Worm (Caenorhabditis elegans): ENCODE results near the gene ran-5.

The ran-5 gene

ce11 chrII:6050120-6050519, 2.2 kb downstream of the ran-5 start, which contains the start of gene gldc-1:
Gene gldc-1 (plus strand): TSS chrII:6050420.
- TF ChIP-seq drap-1 (GFP tag; optimal IDR thresholded peaks at IDR 0.05) (no peak), unc-120 (tag; optimal IDR thresholded peaks at IDR 0.05; ENCODE audit: poor library complexity, severe bottlenecking) (no peak), snpc-4 (tag; optimal IDR thresholded peaks at IDR 0.05) (no peak), unc-39 (tag; optimal IDR thresholded peaks at IDR 0.05) (no peak), ces-1 (GFP tag; optimal IDR thresholded peaks at IDR 0.05) (no peak), ztf-11 (tag; optimal IDR thresholded peaks at IDR 0.05) (no peak), mep-1 (tag; optimal IDR thresholded peaks at IDR 0.05) (no peak), M03D4.4 (tag; optimal IDR thresholded peaks at IDR 0.05) (no peak), nhr-28 (tag; optimal IDR thresholded peaks at IDR 0.05) (no peak), cnd-1 (tag; optimal IDR thresholded peaks at IDR 0.05) (no peak), bed-3 (GFP tag; optimal IDR thresholded peaks at IDR 0.05) (no peak)

- TF ChIP-seq ztf-11 (tag; optimal IDR thresholded peaks at IDR 0.05) (no peak), blmp-1 (tag; optimal IDR thresholded peaks at IDR 0.05) (no peak), M03D4.4 (tag; optimal IDR thresholded peaks at IDR 0.05) (no peak), lin-32 (GFP tag; optimal IDR thresholded peaks at IDR 0.05) (no peak), drap-1 (GFP tag; optimal IDR thresholded peaks at IDR 0.05) (no peak), sem-2 (GFP tag; optimal IDR thresholded peaks at IDR 0.05) (no peak), snpc-4 (tag; optimal IDR thresholded peaks at IDR 0.05) (no peak), lsy-2 (tag; optimal IDR thresholded peaks at IDR 0.05) (no peak), ceh-83 (GFP tag; optimal IDR thresholded peaks at IDR 0.05) (no peak), ces-1 (GFP tag; optimal IDR thresholded peaks at IDR 0.05) (no peak), ham-2 (GFP tag; optimal IDR thresholded peaks at IDR 0.05) (no peak), elt-3 (tag; optimal IDR thresholded peaks at IDR 0.05) (no peak), elt-1 (tag; optimal IDR thresholded peaks at IDR 0.05; ENCODE audit: borderline replicate concordance, insufficient read depth) (no peak), unc-120 (tag; optimal IDR thresholded peaks at IDR 0.05; ENCODE audit: poor library complexity, severe bottlenecking) (no peak), nhr-76 (tag; optimal IDR thresholded peaks at IDR 0.05) (no peak), flh-1 (GFP tag; optimal IDR thresholded peaks at IDR 0.05) (no peak), nhr-28 (tag; optimal IDR thresholded peaks at IDR 0.05) (no peak)
These were observed 8.0 kb downstream of the ran-5 start, which contains the start of gene R12C12.7 for ce11 chrII:6055927-6056326. Gene R12C12.7 (minus strand): TSS chrII:6055985.

- TF ChIP-seq ham-2 (GFP tag; optimal IDR thresholded peaks at IDR 0.05), result no peak
- TF ChIP-seq elt-3 (tag; optimal IDR thresholded peaks at IDR 0.05), result no peak
- TF ChIP-seq mab-5 (tag; optimal IDR thresholded peaks at IDR 0.05), result peak; percentile 10
- no peak for TF ChIP-seq drap-1 (GFP tag; optimal IDR thresholded peaks at IDR 0.05)
- TF ChIP-seq unc-62 (GFP tag; optimal IDR thresholded peaks at IDR 0.05), result no peak
- TF ChIP-seq nhr-12 (tag; optimal IDR thresholded peaks at IDR 0.05), result no peak
- peak; percentile 2 for TF ChIP-seq cnd-1 (tag; optimal IDR thresholded peaks at IDR 0.05)
- no peak for TF ChIP-seq blmp-1 (tag; optimal IDR thresholded peaks at IDR 0.05)
- TF ChIP-seq nhr-2 (tag; optimal IDR thresholded peaks at IDR 0.05), result no peak
- TF ChIP-seq elt-1 (tag; optimal IDR thresholded peaks at IDR 0.05; ENCODE audit: borderline replicate concordance, insufficient read depth), result no peak
- peak; percentile 25 for TF ChIP-seq pha-4 (tag; optimal IDR thresholded peaks at IDR 0.05)
- TF ChIP-seq nhr-237 (tag; optimal IDR thresholded peaks at IDR 0.05), result no peak
- no peak for TF ChIP-seq bed-3 (GFP tag; optimal IDR thresholded peaks at IDR 0.05)
- TF ChIP-seq hlh-1 (tag; optimal IDR thresholded peaks at IDR 0.05), result no peak
- no peak for TF ChIP-seq unc-39 (tag; optimal IDR thresholded peaks at IDR 0.05)
- no peak for TF ChIP-seq snpc-4 (tag; optimal IDR thresholded peaks at IDR 0.05)
- TF ChIP-seq lsy-2 (tag; optimal IDR thresholded peaks at IDR 0.05), result no peak
- TF ChIP-seq ceh-39 (tag; optimal IDR thresholded peaks at IDR 0.05), result no peak
- TF ChIP-seq ceh-83 (GFP tag; optimal IDR thresholded peaks at IDR 0.05), result no peak
- peak; percentile 37 for TF ChIP-seq lin-13 (tag; optimal IDR thresholded peaks at IDR 0.05)
- TF ChIP-seq mls-2 (tag; optimal IDR thresholded peaks at IDR 0.05), result no peak
- no peak for TF ChIP-seq unc-120 (tag; optimal IDR thresholded peaks at IDR 0.05; ENCODE audit: poor library complexity, severe bottlenecking)
- TF ChIP-seq M03D4.4 (tag; optimal IDR thresholded peaks at IDR 0.05), result no peak
- TF ChIP-seq sem-2 (GFP tag; optimal IDR thresholded peaks at IDR 0.05), result no peak
- TF ChIP-seq flh-1 (GFP tag; optimal IDR thresholded peaks at IDR 0.05), result no peak
- TF ChIP-seq mep-1 (tag; optimal IDR thresholded peaks at IDR 0.05), result no peak
- TF ChIP-seq ces-1 (GFP tag; optimal IDR thresholded peaks at IDR 0.05), result no peak
These were observed 13.6 kb downstream of the ran-5 start for ce11 chrII:6061495-6061894.

- TF ChIP-seq ztf-11 (tag; optimal IDR thresholded peaks at IDR 0.05), result no peak
- no peak for TF ChIP-seq lin-13 (tag; optimal IDR thresholded peaks at IDR 0.05)
- no peak for TF ChIP-seq ces-1 (GFP tag; optimal IDR thresholded peaks at IDR 0.05)
- TF ChIP-seq ceh-39 (tag; optimal IDR thresholded peaks at IDR 0.05), result no peak
- TF ChIP-seq elt-1 (tag; optimal IDR thresholded peaks at IDR 0.05; ENCODE audit: borderline replicate concordance, insufficient read depth), result no peak
- TF ChIP-seq ceh-43 (GFP tag; optimal IDR thresholded peaks at IDR 0.05), result no peak
- no peak for TF ChIP-seq nhr-76 (tag; optimal IDR thresholded peaks at IDR 0.05)
- no peak for TF ChIP-seq bed-3 (GFP tag; optimal IDR thresholded peaks at IDR 0.05)
- no peak for TF ChIP-seq lin-32 (GFP tag; optimal IDR thresholded peaks at IDR 0.05)
- TF ChIP-seq blmp-1 (tag; optimal IDR thresholded peaks at IDR 0.05), result no peak
- no peak for TF ChIP-seq lsy-2 (tag; optimal IDR thresholded peaks at IDR 0.05)
- no peak for TF ChIP-seq mep-1 (tag; optimal IDR thresholded peaks at IDR 0.05)
- no peak for TF ChIP-seq nhr-2 (tag; optimal IDR thresholded peaks at IDR 0.05)
- TF ChIP-seq flh-1 (GFP tag; optimal IDR thresholded peaks at IDR 0.05), result no peak
- TF ChIP-seq pha-4 (tag; optimal IDR thresholded peaks at IDR 0.05), result no peak
- no peak for TF ChIP-seq zip-8 (tag; optimal IDR thresholded peaks at IDR 0.05)
- TF ChIP-seq sem-2 (GFP tag; optimal IDR thresholded peaks at IDR 0.05), result no peak
- no peak for TF ChIP-seq nhr-237 (tag; optimal IDR thresholded peaks at IDR 0.05)
- TF ChIP-seq ham-2 (GFP tag; optimal IDR thresholded peaks at IDR 0.05), result no peak
These were observed 19.2 kb downstream of the ran-5 start, which contains the start of gene H12I13.1 for ce11 chrII:6067066-6067465. Gene H12I13.1 (minus strand): TSS chrII:6067166.

Data from whole organism, mixed stage, embryonic.